Worm (Caenorhabditis elegans) whole organism, L3 larva: ENCODE measurements around the gene K02F3.9.

Source experiments
- R02D3.7 ChIP-seq: fragments of 150-350 bp; optimal IDR thresholded peaks from 2 replicates; lab custom pipeline; 2014; ENCODE audit warnings: missing biosample characterization, missing genetic modification characterization
- ZK546.5 ChIP-seq: sonication (generic microtip); optimal IDR thresholded peaks from 2 replicates; lab custom pipeline; 2017; ENCODE audit warnings: missing biosample characterization, missing genetic modification characterization
- aly-2 ChIP-seq: fragments of 150-350 bp; optimal IDR thresholded peaks from 2 replicates; lab custom pipeline; 2014; ENCODE audit warnings: missing biosample characterization, missing genetic modification characterization
- ama-1 ChIP-seq: fragments of 150-350 bp; optimal IDR thresholded peaks from 2 replicates; lab custom pipeline; 2018
- ceh-28 ChIP-seq: fragments of 150-350 bp; optimal IDR thresholded peaks from 2 replicates; lab custom pipeline; 2014; ENCODE audit warnings: missing biosample characterization, missing genetic modification reagents, missing genetic modification characterization
- ceh-82 ChIP-seq: fragments of 150-350 bp; optimal IDR thresholded peaks from 2 replicates; lab custom pipeline; 2014; ENCODE audit warnings: missing biosample characterization, missing genetic modification characterization
- ceh-9 ChIP-seq: sonication (generic microtip); optimal IDR thresholded peaks from 2 replicates; lab custom pipeline; 2018; ENCODE audit warnings: missing biosample characterization, missing genetic modification characterization
- egl-27 ChIP-seq: sonication (generic microtip); optimal IDR thresholded peaks from 4 replicates; lab custom pipeline; 2017; ENCODE audit warnings: missing biosample characterization, missing genetic modification reagents, missing genetic modification characterization
- egl-5 ChIP-seq: fragments of 150-350 bp; optimal IDR thresholded peaks from 2 replicates; lab custom pipeline; 2017; ENCODE audit warnings: missing biosample characterization, missing genetic modification reagents, missing genetic modification characterization, inconsistent platforms
- elt-1 ChIP-seq: fragments of 150-350 bp; optimal IDR thresholded peaks from 2 replicates; lab custom pipeline; 2014; ENCODE audit warnings: missing biosample characterization, missing genetic modification characterization
- elt-2 ChIP-seq: sonication (generic microtip); optimal IDR thresholded peaks from 2 replicates; lab custom pipeline; 2016; ENCODE audit warnings: missing genetic modification reagents, mild to moderate bottlenecking, missing genetic modification characterization, missing compliant biosample characterization
- elt-3 ChIP-seq, 3 experiments: fragments of 150-350 bp in 1 of 3; sonication (generic microtip) in 2 of 3; optimal IDR thresholded peaks; 2 replicates in 2 of 3; 4 replicates in 1 of 3; lab custom pipeline; 2014 to 2017; ENCODE audit warnings: missing biosample characterization in 3 of 3, missing genetic modification characterization in 3 of 3
- fkh-10 ChIP-seq: sonication (generic microtip); optimal IDR thresholded peaks from 2 replicates; lab custom pipeline; 2017; ENCODE audit warnings: missing biosample characterization, missing genetic modification reagents, missing genetic modification characterization
- fkh-2 ChIP-seq: fragments of 150-350 bp; optimal IDR thresholded peaks from 2 replicates; lab custom pipeline; 2014; ENCODE audit warnings: missing biosample characterization, missing genetic modification reagents, missing genetic modification characterization
- fos-1 ChIP-seq: fragments of 150-350 bp; optimal IDR thresholded peaks from 2 replicates; lab custom pipeline; 2014; ENCODE audit warnings: missing biosample characterization, missing genetic modification characterization
- hmg-11 ChIP-seq: sonication (generic microtip); optimal IDR thresholded peaks from 2 replicates; lab custom pipeline; 2016; ENCODE audit warnings: missing genetic modification characterization, missing compliant biosample characterization
- jun-1 ChIP-seq: fragments of 150-350 bp; optimal IDR thresholded peaks from 2 replicates; lab custom pipeline; 2014; ENCODE audit warnings: missing biosample characterization, missing genetic modification reagents, missing genetic modification characterization
- lin-15B ChIP-seq: fragments of 150-350 bp; optimal IDR thresholded peaks from 2 replicates; lab custom pipeline; 2014; ENCODE audit warnings: missing biosample characterization, missing genetic modification characterization
- lin-39 ChIP-seq: fragments of 150-350 bp; optimal IDR thresholded peaks from 2 replicates; lab custom pipeline; 2018; ENCODE audit warnings: missing biosample characterization, missing genetic modification reagents, missing genetic modification characterization
- lsy-12 ChIP-seq: sonication (generic microtip); optimal IDR thresholded peaks from 2 replicates; lab custom pipeline; 2016; ENCODE audit warnings: mild to moderate bottlenecking, missing genetic modification characterization, missing compliant biosample characterization
- mdl-1 ChIP-seq: fragments of 150-350 bp; optimal IDR thresholded peaks from 2 replicates; lab custom pipeline; 2014; ENCODE audit warnings: missing biosample characterization, missing genetic modification characterization
- mml-1 ChIP-seq: fragments of 150-350 bp; sonication (generic microtip); optimal IDR thresholded peaks from 3 replicates; lab custom pipeline; 2014; ENCODE audit warnings: missing biosample characterization, missing genetic modification characterization
- nfya-1 ChIP-seq: sonication (generic microtip); optimal IDR thresholded peaks from 2 replicates; lab custom pipeline; 2017; ENCODE audit warnings: missing genetic modification characterization, mild to moderate bottlenecking, missing compliant biosample characterization, antibody characterized with exemption, moderate library complexity; ENCODE audit not compliant: insufficient read depth
- nhr-11 ChIP-seq: fragments of 150-350 bp; optimal IDR thresholded peaks from 2 replicates; lab custom pipeline; 2014; ENCODE audit warnings: missing biosample characterization, missing genetic modification characterization
- nhr-23 ChIP-seq: fragments of 150-350 bp; optimal IDR thresholded peaks from 2 replicates; lab custom pipeline; 2014; ENCODE audit warnings: missing biosample characterization, missing genetic modification reagents, missing genetic modification characterization
- nhr-237 ChIP-seq: fragments of 150-350 bp; optimal IDR thresholded peaks from 2 replicates; lab custom pipeline; 2014; ENCODE audit warnings: missing biosample characterization, missing genetic modification characterization
- nhr-25 ChIP-seq: sonication (generic microtip); optimal IDR thresholded peaks from 2 replicates; lab custom pipeline; 2017; ENCODE audit warnings: missing biosample characterization, missing genetic modification characterization
- nhr-43 ChIP-seq: sonication (generic microtip); optimal IDR thresholded peaks from 2 replicates; lab custom pipeline; 2016; ENCODE audit warnings: mild to moderate bottlenecking, missing genetic modification characterization, missing compliant biosample characterization; ENCODE audit not compliant: poor library complexity, severe bottlenecking
- nhr-76 ChIP-seq: fragments of 150-350 bp; sonication (generic microtip); optimal IDR thresholded peaks from 5 replicates; lab custom pipeline; 2014; ENCODE audit warnings: missing biosample characterization, missing genetic modification characterization
- nhr-77 ChIP-seq: fragments of 150-350 bp; optimal IDR thresholded peaks from 2 replicates; lab custom pipeline; 2014; ENCODE audit warnings: missing biosample characterization, missing genetic modification characterization
- pha-4 ChIP-seq: fragments of 150-350 bp; optimal IDR thresholded peaks from 2 replicates; lab custom pipeline; 2014; ENCODE audit warnings: missing biosample characterization, missing genetic modification reagents, missing genetic modification characterization
- pqm-1 ChIP-seq: fragments of 150-350 bp; optimal IDR thresholded peaks from 2 replicates; lab custom pipeline; 2017; ENCODE audit warnings: missing biosample characterization, missing genetic modification characterization, inconsistent platforms
- sea-2 ChIP-seq: fragments of 150-350 bp; sonication (generic microtip); optimal IDR thresholded peaks from 4 replicates; lab custom pipeline; 2014; ENCODE audit warnings: missing biosample characterization, missing genetic modification reagents, missing genetic modification characterization
- skn-1 ChIP-seq: fragments of 150-350 bp; optimal IDR thresholded peaks from 2 replicates; lab custom pipeline; 2014; ENCODE audit warnings: missing biosample characterization, missing genetic modification characterization
- snpc-4 ChIP-seq: fragments of 150-350 bp; optimal IDR thresholded peaks from 2 replicates; lab custom pipeline; 2014; ENCODE audit warnings: missing biosample characterization, missing genetic modification characterization
- tbx-2 ChIP-seq: sonication (generic microtip); optimal IDR thresholded peaks from 2 replicates; lab custom pipeline; 2016; ENCODE audit warnings: mild to moderate bottlenecking, missing genetic modification characterization, missing compliant biosample characterization
- unc-39 ChIP-seq: sonication (generic microtip); optimal IDR thresholded peaks from 4 replicates; lab custom pipeline; 2017; ENCODE audit warnings: missing biosample characterization, missing genetic modification characterization
- unc-62 ChIP-seq: fragments of 150-350 bp; sonication (generic microtip); optimal IDR thresholded peaks from 4 replicates; lab custom pipeline; 2014; ENCODE audit warnings: missing biosample characterization, missing genetic modification reagents, missing genetic modification characterization
- zag-1 ChIP-seq: fragments of 150-350 bp; optimal IDR thresholded peaks from 2 replicates; lab custom pipeline; 2014; ENCODE audit warnings: missing biosample characterization, missing genetic modification characterization
- ztf-11 ChIP-seq: fragments of 150-350 bp; optimal IDR thresholded peaks from 2 replicates; lab custom pipeline; 2014; ENCODE audit warnings: missing biosample characterization, missing genetic modification characterization

K02F3.9 gene

ce11 chrIII:844577-844976 lies 3.4 kb upstream of the K02F3.9 start:
- no peak for TF ChIP-seq nhr-77 (tag; lab: Kevin White, UChicago)
- peak; percentile 51 for TF ChIP-seq pha-4 (tag; lab: Kevin White, UChicago)

- TF ChIP-seq ZK546.5 = no peak
- TF ChIP-seq elt-1 (tag; lab: Kevin White, UChicago) = no peak
- peak; percentile 24 for TF ChIP-seq snpc-4 (tag; lab: Kevin White, UChicago)
- TF ChIP-seq skn-1 (tag; lab: Kevin White, UChicago) = no peak
- TF ChIP-seq mml-1 = peak; percentile 88
- TF ChIP-seq nfya-1 = peak; percentile 57
- no peak for TF ChIP-seq tbx-2 (tag; lab: Kevin White, UChicago)
- no peak for TF ChIP-seq lin-39 (tag; lab: Kevin White, UChicago)
- TF ChIP-seq ztf-11 (tag; lab: Kevin White, UChicago) = no peak
- TF ChIP-seq nhr-11 (tag; lab: Kevin White, UChicago) = no peak
- no peak for TF ChIP-seq elt-3 (tag; optimal IDR thresholded peaks at IDR 0.05; lab: Kevin White, UChicago)
- TF ChIP-seq pha-4 (tag; lab: Kevin White, UChicago) = peak; percentile 62
- TF ChIP-seq lin-15B (tag; lab: Kevin White, UChicago) = peak; percentile 27
- TF ChIP-seq nhr-23 (tag; lab: Kevin White, UChicago) = no peak
- TF ChIP-seq nhr-237 (tag; lab: Kevin White, UChicago) = no peak
- TF ChIP-seq nhr-43 (tag; lab: Kevin White, UChicago) = peak; percentile 43
- TF ChIP-seq lsy-12 (tag; lab: Kevin White, UChicago) = no peak
- peak; percentile 16 for TF ChIP-seq elt-2 (tag; lab: Kevin White, UChicago)
- TF ChIP-seq pqm-1 = peak; percentile 37
- TF ChIP-seq, all 47 proteins: peak for 8
Observed at ce11 chrIII:843999-844398, 2.8 kb upstream of the K02F3.9 start.

- TF ChIP-seq nhr-25 (tag; lab: Kevin White, UChicago) (no peak), elt-3 (tag; optimal IDR thresholded peaks at IDR 0.05; lab: Kevin White, UChicago) (no peak), skn-1 (tag; lab: Kevin White, UChicago) (no peak), nhr-237 (tag; lab: Kevin White, UChicago) (no peak), fos-1 (tag; lab: Kevin White, UChicago) (no peak), sea-2 (GFP tag; lab: Kevin White, UChicago) (no peak), unc-62 (GFP tag; lab: Kevin White, UChicago) (no peak)
Observed at ce11 chrIII:842630-843029, 1.5 kb upstream of the K02F3.9 start, which contains the start of gene far-8. Gene far-8 (plus strand): TSS chrIII:842930.

ce11 chrIII:839491-839890 lies 1.7 kb downstream of the K02F3.9 start, which contains the start of gene dos-3:
Gene dos-3 (minus strand): TSS chrIII:839591.
- TF ChIP-seq nhr-76 (tag; lab: Kevin White, UChicago) (no peak), nhr-23 (tag; lab: Kevin White, UChicago) (no peak), R02D3.7 (no peak), fkh-2 (tag; lab: Kevin White, UChicago) (no peak), ceh-28 (tag; lab: Kevin White, UChicago) (no peak), fkh-10 (GFP tag; lab: Kevin White, UChicago) (no peak), egl-5 (no peak), elt-2 (tag; lab: Kevin White, UChicago) (no peak), pqm-1 (no peak), ztf-11 (tag; lab: Kevin White, UChicago) (no peak), unc-62 (GFP tag; lab: Kevin White, UChicago) (no peak), aly-2 (tag; lab: Kevin White, UChicago) (no peak), pha-4 (tag; lab: Kevin White, UChicago) (no peak), sea-2 (GFP tag; lab: Kevin White, UChicago) (no peak), ZK546.5 (no peak)

- TF ChIP-seq egl-27 (tag; lab: Kevin White, UChicago) (no peak), egl-5 (no peak), lin-39 (tag; lab: Kevin White, UChicago) (peak; percentile 20), nhr-25 (tag; lab: Kevin White, UChicago) (peak; percentile 62), R02D3.7 (peak; percentile 26), hmg-11 (tag; lab: Kevin White, UChicago) (peak; percentile 42), ceh-82 (peak; percentile 7), nhr-43 (tag; lab: Kevin White, UChicago) (peak; percentile 92), nhr-11 (tag; lab: Kevin White, UChicago) (no peak), pha-4 (tag; lab: Kevin White, UChicago) (peak; percentile 47), ceh-9 (tag; lab: Kevin White, UChicago) (no peak), unc-39 (tag; lab: Kevin White, UChicago) (peak; percentile 43), unc-62 (GFP tag; lab: Kevin White, UChicago) (peak; percentile 31), nhr-77 (tag; lab: Kevin White, UChicago) (peak; percentile 64), elt-2 (tag; lab: Kevin White, UChicago) (peak; percentile 61), skn-1 (tag; lab: Kevin White, UChicago) (peak; percentile 47), tbx-2 (tag; lab: Kevin White, UChicago) (peak; percentile 70), ama-1 (lab: Kevin White, UChicago) (peak; percentile 98), elt-1 (tag; lab: Kevin White, UChicago) (peak; percentile 61), fos-1 (tag; lab: Kevin White, UChicago) (peak; percentile 84), nhr-76 (tag; lab: Kevin White, UChicago) (peak; percentile 47), mdl-1 (tag; lab: Kevin White, UChicago) (peak; percentile 7), zag-1 (peak; percentile 42), jun-1 (tag; lab: Kevin White, UChicago) (peak; percentile 61), elt-3 (tag; optimal IDR thresholded peaks at IDR 0.05; lab: Kevin White, UChicago) (peak in 2 of 3 experiments; percentile 32 to 38), snpc-4 (tag; lab: Kevin White, UChicago) (no peak), ztf-11 (tag; lab: Kevin White, UChicago) (no peak)
Observed at ce11 chrIII:835713-836278, 5.4 kb downstream of the K02F3.9 start.
